Fruit fly (Drosophila melanogaster) S2 (cell line): Measurements from ENCODE around the gene CG15465.

ENCODE experiments used
- CG8478 ChIP-seq: fragments of >200 bp; optimal IDR thresholded peaks from 2 replicates; lab custom pipeline; 2018
- CTCF ChIP-seq, 2 experiments: fragments of >200 bp; optimal IDR thresholded peaks; 2 replicates each; lab custom pipeline; 2018

- TF ChIP-seq CTCF (optimal IDR thresholded peaks at IDR 0.05; lab: Kevin White, UChicago) (no peak), CG8478 (lab: Kevin White, UChicago) (no peak)
Measured at dm6 chrX:5038411-5038810, 47.1 kb upstream of the CG15465 start.
